Fruit fly (Drosophila melanogaster) whole organism: ENCODE measurements around the gene CG34330.

Source experiments
- CG8478 ChIP-seq: fragments of >200 bp; optimal IDR thresholded peaks from 2 replicates; lab custom pipeline; 2018; ENCODE audit warnings: inconsistent platforms
- Dll ChIP-seq: fragments of >200 bp; optimal IDR thresholded peaks from 2 replicates; lab custom pipeline; 2017
- EcR ChIP-seq, 2 experiments: fragments of >200 bp; optimal IDR thresholded peaks; 2 replicates each; lab custom pipeline; 2017; ENCODE audit warnings: missing biosample characterization in 2 of 2, missing genetic modification characterization in 2 of 2, missing genetic modification reagents in 2 of 2
- pan ChIP-seq: fragments of >200 bp; optimal IDR thresholded peaks from 2 replicates; lab custom pipeline; 2017
- psq ChIP-seq: fragments of >200 bp; optimal IDR thresholded peaks from 2 replicates; lab custom pipeline; 2017
- usp ChIP-seq: fragments of >200 bp; optimal IDR thresholded peaks from 2 replicates; lab custom pipeline; 2017; ENCODE audit warnings: missing biosample characterization, missing genetic modification characterization, mixed read lengths

CG34330 gene

DNA sequence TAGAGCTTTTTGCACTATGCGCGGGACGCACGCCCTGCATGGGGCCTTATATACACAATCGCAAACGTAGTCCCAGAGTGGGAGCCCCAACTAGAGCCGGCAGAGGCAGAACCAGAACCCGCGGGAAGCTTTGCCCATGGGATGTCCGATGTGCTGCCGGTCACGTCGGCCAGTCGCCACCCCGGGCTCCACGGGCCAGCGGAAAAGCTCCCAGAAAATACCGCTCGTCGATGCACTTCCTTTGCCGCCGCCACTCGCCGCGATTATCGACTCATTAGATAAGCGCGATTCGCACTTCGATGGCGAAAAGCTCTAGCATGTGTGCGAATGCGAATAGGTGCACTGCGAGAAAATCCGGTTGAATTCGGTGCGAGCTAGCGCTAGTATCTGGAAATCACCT is at the start of gene CG34330:
TSS of gene CG34330 (minus strand) at position 101 of the 400 bp plus-strand sequence.
- TF ChIP-seq psq (lab: Kevin White, UChicago) (no peak), Dll (no peak), CG8478 (lab: Kevin White, UChicago) (no peak), pan (lab: Kevin White, UChicago) (no peak), usp (no peak), EcR (GFP tag; optimal IDR thresholded peaks at IDR 0.05; lab: Kevin White, UChicago) (no peak)

DNA sequence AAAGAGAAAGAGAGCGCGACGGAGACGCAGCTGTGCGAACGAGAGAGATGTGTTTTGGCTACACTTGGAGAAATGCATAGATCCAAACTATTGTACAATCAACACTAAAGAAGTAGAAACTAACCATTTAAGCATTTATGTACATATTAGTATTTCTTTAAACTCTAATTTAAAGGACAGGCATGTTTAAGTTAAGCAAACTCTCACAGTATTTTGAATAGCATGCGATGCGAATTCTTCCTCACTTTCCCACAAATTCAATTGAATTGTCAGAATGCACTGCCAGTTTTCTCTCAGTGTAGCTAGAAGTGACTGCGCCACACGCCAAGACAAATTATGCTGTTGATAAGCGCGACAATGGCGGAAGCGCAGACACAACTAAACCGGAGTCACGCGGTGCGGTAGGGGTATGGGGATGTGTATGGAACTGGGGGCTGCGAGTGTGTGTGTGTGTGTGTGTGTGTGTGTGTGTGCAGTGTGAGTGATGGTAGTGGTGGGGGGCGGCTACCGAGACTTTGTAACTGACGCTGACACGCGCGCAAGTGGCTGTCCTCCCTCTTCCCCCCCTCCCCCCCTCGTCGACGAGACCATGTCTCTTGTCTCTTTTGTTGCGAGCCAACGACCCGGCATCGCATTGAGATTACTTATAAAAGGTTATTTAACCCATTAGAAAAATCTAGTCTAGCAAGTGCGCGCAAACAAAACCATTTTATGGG is 38.2 kb upstream of the CG34330 start:
- TF ChIP-seq EcR (GFP tag; optimal IDR thresholded peaks at IDR 0.05; lab: Kevin White, UChicago) (no peak), usp (no peak), psq (lab: Kevin White, UChicago) (no peak), Dll (no peak), pan (lab: Kevin White, UChicago) (no peak), CG8478 (lab: Kevin White, UChicago) (no peak)

DNA sequence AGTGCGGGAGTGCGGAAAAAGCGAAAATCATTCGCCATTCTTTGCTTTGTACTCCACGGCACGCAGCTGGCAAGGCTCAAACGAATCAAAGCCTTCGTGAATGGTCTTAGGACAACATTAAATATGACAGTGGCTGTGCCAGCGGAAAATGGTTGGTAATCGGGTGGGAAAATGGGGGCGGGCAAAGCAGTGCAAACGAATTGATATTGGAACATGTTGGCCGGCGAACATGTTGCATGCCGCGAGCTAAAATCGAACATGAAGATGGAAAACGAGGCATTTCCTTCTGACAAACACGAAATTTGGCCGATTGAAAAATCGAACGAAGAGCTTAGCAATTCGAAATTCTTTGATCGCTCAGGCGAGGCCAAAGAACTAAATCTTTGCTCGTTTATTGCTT is 27.4 kb upstream of the CG34330 start:
- TF ChIP-seq Dll = no peak
- TF ChIP-seq pan (lab: Kevin White, UChicago) = no peak
- no peak for TF ChIP-seq EcR (GFP tag; optimal IDR thresholded peaks at IDR 0.05; lab: Kevin White, UChicago)
- no peak for TF ChIP-seq usp
- no peak for TF ChIP-seq CG8478 (lab: Kevin White, UChicago)

DNA sequence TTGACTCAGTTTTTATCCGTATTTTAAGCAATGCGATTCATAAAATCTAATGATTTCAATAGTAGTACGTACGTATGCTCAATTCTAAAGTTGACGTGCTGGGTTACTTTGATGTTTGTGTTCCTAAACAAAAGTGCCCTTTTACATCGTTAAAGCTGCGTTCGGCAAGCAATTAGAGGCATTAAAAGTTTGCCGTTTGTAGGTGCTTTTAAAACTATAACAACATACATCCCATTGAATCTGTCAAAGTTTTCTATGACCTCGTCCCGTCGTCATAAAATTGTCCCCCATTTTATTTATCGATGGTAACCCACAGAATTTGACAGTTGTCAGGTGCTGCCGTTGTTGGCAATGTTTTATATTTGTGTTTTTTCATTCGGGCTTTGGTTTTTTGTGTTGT is 14.4 kb upstream of the CG34330 start, which contains the start of gene CG7423:
TSS of gene CG7423 (minus strand) at position 101 of the 400 bp plus-strand sequence.
- TF ChIP-seq usp (no peak), Dll (no peak), EcR (GFP tag; optimal IDR thresholded peaks at IDR 0.05; lab: Kevin White, UChicago) (no peak), pan (lab: Kevin White, UChicago) (no peak), psq (lab: Kevin White, UChicago) (no peak), CG8478 (lab: Kevin White, UChicago) (no peak)

DNA sequence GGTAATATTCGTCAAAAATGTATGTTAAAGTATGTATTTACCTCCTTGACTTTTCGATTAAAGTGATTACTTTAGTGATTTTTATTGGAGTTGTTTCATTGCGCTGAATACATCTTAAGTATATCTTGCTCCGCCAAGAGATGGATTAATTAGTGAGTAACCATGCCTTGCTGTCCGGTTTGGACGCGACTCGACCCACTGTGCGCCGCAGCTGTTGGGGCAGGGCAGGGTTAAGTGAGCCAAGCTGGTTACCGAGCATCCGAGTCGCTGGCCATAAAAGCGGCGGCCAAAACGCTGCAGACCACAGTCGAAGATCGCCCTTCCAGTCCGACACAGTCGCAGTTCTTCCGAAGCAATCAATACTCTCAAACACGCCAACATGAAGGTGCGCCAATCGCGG is 12.6 kb upstream of the CG34330 start, which contains the start of gene CG14191:
TSS of gene CG14191 (plus strand) at position 301 of the 400 bp plus-strand sequence.
- no peak for TF ChIP-seq EcR (GFP tag; optimal IDR thresholded peaks at IDR 0.05; lab: Kevin White, UChicago)

DNA sequence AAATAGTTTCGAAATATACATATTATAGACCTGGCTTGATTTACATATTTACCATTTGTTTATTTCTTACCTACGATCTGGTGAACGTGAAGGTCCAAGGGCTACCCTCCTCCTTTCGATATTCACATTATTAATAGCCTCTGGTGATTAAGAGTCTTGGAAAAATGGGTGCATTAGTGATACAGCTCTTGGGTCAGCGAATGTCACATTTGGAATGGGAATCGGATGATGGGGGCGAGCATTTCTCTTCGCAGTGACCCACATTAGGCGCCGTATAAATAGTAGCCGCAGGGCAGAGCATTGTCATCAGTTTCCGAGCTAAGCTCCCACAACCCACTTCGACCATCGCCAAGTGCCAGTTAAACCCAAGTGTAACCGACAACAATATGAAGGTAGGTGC is 8.6 kb upstream of the CG34330 start, which contains the start of gene CG7406:
TSS of gene CG7406 (plus strand) at position 301 of the 400 bp plus-strand sequence.
- no peak for TF ChIP-seq CG8478 (lab: Kevin White, UChicago)
- no peak for TF ChIP-seq EcR (GFP tag; optimal IDR thresholded peaks at IDR 0.05; lab: Kevin White, UChicago)

DNA sequence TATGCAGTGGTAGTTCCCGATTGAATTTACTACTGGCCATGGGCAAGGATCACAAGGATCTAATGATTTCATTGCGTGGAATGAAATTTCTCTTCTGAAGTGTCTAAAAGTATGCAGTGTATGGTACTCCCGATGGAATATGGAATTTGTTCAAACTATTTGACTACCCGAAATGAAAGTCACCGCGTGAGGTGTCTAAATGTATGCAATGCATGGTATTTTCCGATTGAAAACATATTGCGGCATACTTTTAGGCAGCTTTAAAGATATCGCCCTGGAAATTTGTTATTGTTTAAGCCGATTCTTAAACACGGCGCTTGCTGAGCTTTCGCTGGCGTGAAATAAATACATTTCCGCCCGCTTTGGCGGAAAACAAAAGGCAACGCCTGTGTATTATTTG is 5.8 kb upstream of the CG34330 start:
- TF ChIP-seq psq (lab: Kevin White, UChicago) = no peak
- no peak for TF ChIP-seq CG8478 (lab: Kevin White, UChicago)
- no peak for TF ChIP-seq usp
- TF ChIP-seq Dll = no peak
- TF ChIP-seq pan (lab: Kevin White, UChicago) = no peak
- no peak for TF ChIP-seq EcR (GFP tag; optimal IDR thresholded peaks at IDR 0.05; lab: Kevin White, UChicago)

DNA sequence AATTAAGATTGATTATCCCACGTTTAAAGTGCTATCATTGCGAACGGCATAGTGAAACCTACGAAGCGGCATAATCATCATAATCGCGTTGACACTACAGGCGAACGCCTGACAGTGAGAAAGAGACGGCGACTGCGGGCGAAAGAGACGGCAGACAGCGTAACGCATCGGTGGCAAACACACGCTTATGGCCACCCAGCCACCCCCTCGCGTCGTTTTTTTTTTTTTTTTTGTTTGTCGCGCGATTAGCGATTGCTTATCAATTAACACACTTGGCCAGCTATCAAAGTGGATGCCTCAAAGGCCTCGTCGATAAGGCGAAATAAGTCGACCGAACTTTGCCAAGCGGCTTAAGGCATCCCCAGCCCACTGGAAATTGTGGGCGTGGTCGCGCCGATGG is 5.1 kb upstream of the CG34330 start:
- TF ChIP-seq pan (lab: Kevin White, UChicago) (no peak), CG8478 (lab: Kevin White, UChicago) (no peak), EcR (GFP tag; optimal IDR thresholded peaks at IDR 0.05; lab: Kevin White, UChicago) (no peak), Dll (no peak), psq (lab: Kevin White, UChicago) (no peak), usp (no peak)

DNA sequence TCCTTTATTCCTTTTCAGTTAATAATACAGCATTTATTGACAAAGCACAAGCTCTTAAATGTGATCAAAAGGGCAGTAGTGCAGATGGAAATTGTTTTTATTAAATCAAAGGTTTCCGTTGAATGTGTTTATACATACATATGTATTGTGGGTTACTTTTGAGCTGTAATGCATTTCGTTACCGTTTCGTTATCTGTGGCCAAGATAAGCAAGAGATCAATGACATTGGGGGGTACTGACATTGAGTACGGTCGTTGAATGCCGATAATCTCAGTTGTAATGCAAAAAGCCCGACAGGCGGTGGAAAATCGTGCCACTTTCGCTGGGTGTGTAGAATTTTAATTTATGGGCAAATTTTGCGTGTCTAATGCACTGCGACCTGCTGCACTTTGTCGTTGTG is 4.2 kb upstream of the CG34330 start:
- TF ChIP-seq CG8478 (lab: Kevin White, UChicago) = no peak
- no peak for TF ChIP-seq pan (lab: Kevin White, UChicago)
- no peak for TF ChIP-seq psq (lab: Kevin White, UChicago)
- peak; percentile 32 to 34 for TF ChIP-seq EcR (GFP tag; optimal IDR thresholded peaks at IDR 0.05; lab: Kevin White, UChicago)

DNA sequence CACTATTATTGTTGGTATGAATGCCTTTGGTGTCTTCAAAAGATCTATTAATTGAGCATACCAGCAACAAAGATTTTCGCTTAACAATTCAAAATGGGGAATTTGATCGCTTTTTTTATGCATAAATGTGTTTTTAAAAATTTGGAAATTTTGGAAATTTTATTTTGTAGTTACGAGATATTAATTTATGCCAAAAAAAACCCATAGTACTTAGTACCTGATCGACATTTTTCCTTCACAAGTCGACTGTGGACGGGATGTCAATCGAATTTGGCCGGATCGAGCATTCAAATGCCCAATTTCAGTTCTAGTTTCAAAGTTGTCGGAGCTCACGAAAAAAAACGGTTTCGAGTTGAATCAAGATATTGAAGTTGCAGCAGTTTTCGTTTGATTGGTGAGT is 12.2 kb downstream of the CG34330 start, which contains the start of gene CG14190:
TSS of gene CG14190 (plus strand) at position 301 of the 400 bp plus-strand sequence.
- TF ChIP-seq CG8478 (lab: Kevin White, UChicago) (no peak), EcR (GFP tag; optimal IDR thresholded peaks at IDR 0.05; lab: Kevin White, UChicago) (no peak), pan (lab: Kevin White, UChicago) (no peak), usp (no peak), psq (lab: Kevin White, UChicago) (no peak), Dll (no peak)

DNA sequence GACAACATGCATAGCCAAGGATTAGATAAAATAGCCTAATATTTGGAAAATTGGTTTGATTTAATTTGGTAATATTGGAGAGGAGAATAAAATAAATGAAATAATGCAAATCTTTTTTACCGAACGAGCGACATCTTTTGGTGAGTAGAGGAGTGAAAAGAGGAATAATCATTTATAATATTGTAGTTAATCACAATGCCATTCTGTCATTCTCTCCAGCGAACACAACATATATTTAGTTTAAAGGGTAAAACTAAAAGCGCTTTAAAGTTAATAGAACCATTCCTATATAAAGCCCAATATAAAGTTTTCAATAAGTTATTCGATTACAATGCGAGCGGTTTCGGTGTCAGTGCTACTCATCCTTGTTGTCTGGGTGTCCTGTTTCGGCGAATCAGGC is 18.6 kb downstream of the CG34330 start, which contains the start of gene Diedel3:
TSS of gene Diedel3 (plus strand) at position 301 of the 400 bp plus-strand sequence.
- no peak for TF ChIP-seq psq (lab: Kevin White, UChicago)
- TF ChIP-seq usp = no peak
- no peak for TF ChIP-seq EcR (GFP tag; optimal IDR thresholded peaks at IDR 0.05; lab: Kevin White, UChicago)
- no peak for TF ChIP-seq CG8478 (lab: Kevin White, UChicago)
- TF ChIP-seq Dll = no peak
- no peak for TF ChIP-seq pan (lab: Kevin White, UChicago)

DNA sequence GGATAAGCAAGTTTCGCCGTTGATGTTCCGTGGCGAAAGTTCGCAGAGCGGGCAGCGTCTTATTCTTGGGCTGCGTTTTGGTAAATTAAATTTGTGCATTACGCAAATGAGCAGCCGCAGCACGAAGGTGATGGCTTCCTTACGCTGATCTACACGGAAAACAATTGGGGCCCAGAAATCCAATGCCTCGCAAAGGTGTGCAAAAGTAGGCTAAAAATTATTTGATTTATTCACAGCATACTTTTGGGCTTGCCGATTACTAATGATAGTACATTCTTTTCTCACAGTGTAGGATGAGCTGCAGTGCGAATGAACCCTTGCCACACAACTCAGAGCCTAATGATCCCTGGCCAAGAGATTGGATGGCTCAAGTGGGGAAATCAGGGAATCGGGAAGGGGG is 28.5 kb downstream of the CG34330 start:
- no peak for TF ChIP-seq pan (lab: Kevin White, UChicago)
- no peak for TF ChIP-seq EcR (GFP tag; optimal IDR thresholded peaks at IDR 0.05; lab: Kevin White, UChicago)
- TF ChIP-seq psq (lab: Kevin White, UChicago) = no peak
- TF ChIP-seq CG8478 (lab: Kevin White, UChicago) = no peak
- no peak for TF ChIP-seq usp
- no peak for TF ChIP-seq Dll
